Worm (Caenorhabditis elegans) whole organism, L4 larva: ENCODE measurements around the gene W06H8.2.

Source experiments
- dve-1 ChIP-seq: sonication (generic microtip); optimal IDR thresholded peaks from 2 replicates; lab custom pipeline; 2017; ENCODE audit warnings: antibody characterized with exemption, mild to moderate bottlenecking, missing genetic modification characterization, missing compliant biosample characterization; ENCODE audit not compliant: insufficient read depth
- fos-1 ChIP-seq: fragments of 150-350 bp; optimal IDR thresholded peaks from 2 replicates; lab custom pipeline; 2014; ENCODE audit warnings: missing biosample characterization, missing genetic modification characterization
- unc-62 ChIP-seq, 3 experiments: fragments of 150-350 bp in 1 of 3; sonication (generic microtip); optimal IDR thresholded peaks in 2 of 3; peaks in 1 of 3; 1 replicate in 1 of 3; 2 replicates in 2 of 3; lab custom pipeline; 2014 to 2017; ENCODE audit warnings: missing biosample characterization in 3 of 3, missing genetic modification characterization in 3 of 3, missing genetic modification reagents in 3 of 3, missing genotype in 1 of 3

- peak in 1 of 2 experiments; percentile 83 for TF ChIP-seq unc-62 (GFP tag; optimal IDR thresholded peaks at IDR 0.05 in 1 of 2; lab: Kevin White, UChicago)
- no peak for TF ChIP-seq unc-62 (tag; optimal IDR thresholded peaks at IDR 0.05; lab: Kevin White, UChicago)
- no peak for TF ChIP-seq dve-1
- TF ChIP-seq fos-1 (tag; lab: Kevin White, UChicago): no peak
Observed at ce11 chrV:6226530-6227125, 20.1 kb downstream of the W06H8.2 start, which contains the start of gene W06H8.6.
